Worm (Caenorhabditis elegans) whole organism, L4/young adult: ENCODE results near the gene M05D6.2.
"Not testable (repeated sequence)": the region's sequence is repeated elsewhere in the genome, so short reads cannot be mapped to it uniquely, and the experiment has no call there.

ENCODE experiments used
- W03F9.2 ChIP-seq: fragments of 150-350 bp; optimal IDR thresholded peaks from 2 replicates; lab custom pipeline; 2014; ENCODE audit warnings: missing biosample characterization, missing genetic modification characterization
- dao-5 ChIP-seq: sonication (generic microtip); optimal IDR thresholded peaks from 2 replicates; lab custom pipeline; 2016; ENCODE audit warnings: missing genotype, missing genetic modification characterization, moderate library complexity, missing compliant biosample characterization
- him-1 ChIP-seq: sonication (generic microtip); optimal IDR thresholded peaks from 2 replicates; lab custom pipeline; 2016; ENCODE audit warnings: missing genotype, missing genetic modification reagents, missing genetic modification characterization, missing compliant biosample characterization

M05D6.2 gene

ce11 chrII:8467809-8468208 is at the start of gene M05D6.2:
M05D6.2 (plus strand) TSS chrII:8468109.
- TF ChIP-seq him-1, result no peak
- TF ChIP-seq W03F9.2, result no peak
- TF ChIP-seq dao-5 (tag; lab: Kevin White, UChicago), result no peak

ce11 chrII:8419015-8419414 is 48.9 kb upstream of the M05D6.2 start:
- no peak for TF ChIP-seq W03F9.2
- TF ChIP-seq him-1, result no peak
- no peak for TF ChIP-seq dao-5 (tag; lab: Kevin White, UChicago)

DNA sequence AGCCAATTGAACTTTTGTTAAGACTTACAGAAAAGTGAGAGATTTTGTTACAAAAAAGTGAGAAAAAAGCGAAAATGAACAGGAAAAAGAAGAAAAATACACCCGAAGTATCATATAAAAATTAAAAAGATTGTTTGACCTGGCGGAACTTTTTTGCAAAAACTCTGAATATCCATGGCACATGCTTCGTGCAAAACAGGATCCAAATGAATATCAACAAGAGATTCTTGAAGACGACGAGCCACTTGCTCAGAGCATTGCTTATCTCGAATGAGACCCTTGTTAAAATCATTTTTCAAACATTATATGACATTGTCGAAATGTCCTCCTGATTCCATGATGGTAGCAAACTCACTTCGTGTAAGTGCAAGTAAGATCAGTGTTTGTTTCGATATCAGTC is 48.1 kb upstream of the M05D6.2 start, which contains the start of gene F14E5.8:
Gene F14E5.8 (plus strand): TSS at position 301 of the 400 bp plus-strand sequence.
- TF ChIP-seq dao-5 (tag; lab: Kevin White, UChicago); W03F9.2; him-1: not testable (repeated sequence)

ce11 chrII:8420775-8421388 is 47.0 kb upstream of the M05D6.2 start:
- TF ChIP-seq W03F9.2 (no peak), him-1 (no peak), dao-5 (tag; lab: Kevin White, UChicago) (no peak)

DNA sequence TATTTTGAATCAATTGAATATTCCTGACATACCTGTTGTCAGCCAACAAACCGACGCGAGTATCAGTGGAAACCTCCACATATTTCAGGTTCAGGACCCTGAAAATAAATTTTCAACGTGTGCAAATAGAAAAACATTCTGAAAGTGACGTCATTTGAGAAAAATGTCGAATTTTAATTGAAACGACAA is 39.3 kb upstream of the M05D6.2 start, which contains the start of gene F14E5.2:
Gene F14E5.2 (minus strand): TSS at position 101 of the 189 bp plus-strand sequence.
- no peak for TF ChIP-seq W03F9.2
- no peak for TF ChIP-seq dao-5 (tag; lab: Kevin White, UChicago)
- TF ChIP-seq him-1, result no peak

- TF ChIP-seq W03F9.2, result peak; percentile 31
- no peak for TF ChIP-seq dao-5 (tag; lab: Kevin White, UChicago)
- no peak for TF ChIP-seq him-1
Observed at ce11 chrII:8428947-8429919, 38.7 kb upstream of the M05D6.2 start.

- TF ChIP-seq him-1 (no peak), W03F9.2 (no peak), dao-5 (tag; lab: Kevin White, UChicago) (no peak)
Observed at ce11 chrII:8431954-8432353, 36.0 kb upstream of the M05D6.2 start, which contains the start of gene acp-2. acp-2 (minus strand) TSS chrII:8432054.

DNA sequence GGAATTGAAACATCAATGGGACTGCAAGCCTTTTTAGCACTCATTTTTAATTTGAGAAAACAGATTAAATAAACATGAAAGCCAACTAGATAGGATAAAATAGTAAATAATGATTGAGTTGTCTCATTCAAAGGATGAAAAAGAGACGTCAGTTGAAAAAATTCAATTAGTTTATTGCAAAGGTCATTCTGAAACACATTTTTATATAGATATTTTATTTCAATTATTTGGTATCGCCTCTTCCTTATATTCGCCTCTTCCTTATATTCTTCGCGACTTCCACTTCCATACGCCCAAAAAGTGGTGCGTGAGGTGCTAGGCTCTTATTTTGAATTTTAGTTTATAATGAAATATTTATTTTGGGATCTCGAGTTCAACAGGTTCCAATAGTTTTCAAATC is 32.9 kb upstream of the M05D6.2 start, which contains the start of gene acp-4:
Gene acp-4 (minus strand): TSS at position 101 of the 400 bp plus-strand sequence.
- TF ChIP-seq dao-5 (tag; lab: Kevin White, UChicago), result no peak

ce11 chrII:8437035-8437434 is 30.9 kb upstream of the M05D6.2 start, which contains the start of gene acp-3:
acp-3 (minus strand) TSS chrII:8437135.
- TF ChIP-seq W03F9.2, result no peak
- TF ChIP-seq him-1, result no peak
- TF ChIP-seq dao-5 (tag; lab: Kevin White, UChicago), result no peak

DNA sequence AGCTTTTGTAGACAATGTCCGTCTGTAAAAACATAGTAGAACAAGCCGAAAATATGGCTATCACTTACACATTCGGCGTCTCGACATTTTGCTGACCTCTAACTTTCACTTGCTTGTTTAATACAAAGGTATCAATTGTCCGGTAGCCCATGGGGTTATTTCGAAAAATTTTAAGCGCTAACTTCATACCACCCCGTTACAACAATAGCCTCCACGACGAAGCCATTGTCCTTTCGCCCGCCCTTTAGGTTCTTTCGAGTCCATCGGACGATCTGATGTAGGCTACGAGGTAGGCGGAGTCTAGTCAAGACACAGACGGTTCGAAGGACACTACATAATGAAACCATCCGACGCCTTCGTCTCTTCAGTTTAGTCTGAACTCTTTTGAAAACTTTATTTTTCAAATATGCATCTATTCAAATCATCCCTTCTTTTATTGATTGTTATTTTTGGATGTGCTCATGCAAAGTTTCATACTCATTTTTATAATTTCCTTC is 29.1 kb upstream of the M05D6.2 start, which contains the start of gene lips-10:
Gene lips-10 (plus strand): TSS at position 378 of the 497 bp plus-strand sequence.
- TF ChIP-seq him-1, result no peak
- no peak for TF ChIP-seq W03F9.2
- TF ChIP-seq dao-5 (tag; lab: Kevin White, UChicago), result no peak

- no peak for TF ChIP-seq him-1
Observed at ce11 chrII:8440097-8440496, 27.8 kb upstream of the M05D6.2 start.

ce11 chrII:8440792-8441191 is 27.1 kb upstream of the M05D6.2 start:
- no peak for TF ChIP-seq W03F9.2
- TF ChIP-seq dao-5 (tag; lab: Kevin White, UChicago), result no peak
- no peak for TF ChIP-seq him-1

DNA sequence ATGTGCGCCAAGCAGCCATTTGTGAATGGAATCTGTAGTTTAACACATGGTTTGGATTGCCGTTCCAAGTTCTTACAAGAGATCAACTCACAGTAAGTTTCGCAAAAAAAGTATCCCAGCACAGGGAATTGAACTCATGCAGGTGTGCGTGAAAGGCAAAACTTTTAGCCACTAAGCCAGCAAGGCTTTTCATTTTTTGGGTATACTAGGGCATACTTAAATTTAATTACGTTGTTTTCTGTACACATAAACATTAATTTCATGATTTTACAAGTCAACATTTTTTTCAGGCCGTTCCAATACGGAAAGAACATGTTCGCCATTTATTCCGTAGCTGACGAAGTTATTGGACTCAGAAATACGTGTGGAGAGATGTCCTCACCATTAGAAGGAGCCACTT is 26.4 kb upstream of the M05D6.2 start:
- TF ChIP-seq him-1 (no peak), dao-5 (tag; lab: Kevin White, UChicago) (peak; percentile 86), W03F9.2 (no peak)

- no peak for TF ChIP-seq him-1
- peak; percentile 63 for TF ChIP-seq W03F9.2
- no peak for TF ChIP-seq dao-5 (tag; lab: Kevin White, UChicago)
Observed at ce11 chrII:8442176-8442575, 25.7 kb upstream of the M05D6.2 start.

ce11 chrII:8442717-8443223 is 25.1 kb upstream of the M05D6.2 start, which contains the start of gene eif-3.G:
eif-3.G (plus strand) TSS chrII:8442767.
- TF ChIP-seq him-1 (no peak), W03F9.2 (no peak), dao-5 (tag; lab: Kevin White, UChicago) (no peak)
